Worm (Caenorhabditis elegans) whole organism, young adult: ENCODE results near the gene emre-1.

Experiments
- B0035.1 ChIP-seq: sonication (generic microtip); optimal IDR thresholded peaks from 2 replicates; lab custom pipeline; 2016; ENCODE audit warnings: missing genetic modification characterization, mild to moderate bottlenecking, missing compliant biosample characterization, missing genotype, missing genetic modification reagents
- C17E4.6 ChIP-seq: fragments of 200-800 bp; sonication (Bioruptor generic); IDR thresholded peaks from 2 replicates; pipeline ENCODE4 v1.3.6; 2022; ENCODE audit warnings: missing genetic modification reagents, missing genetic modification characterization, missing compliant biosample characterization
- D2030.7 ChIP-seq: fragments of 200-800 bp; sonication (Bioruptor generic); IDR thresholded peaks from 2 replicates; pipeline ENCODE4 v1.3.6; 2022; ENCODE audit warnings: missing genetic modification reagents, missing genetic modification characterization, missing compliant biosample characterization
- F22D6.2 ChIP-seq: sonication (generic microtip); optimal IDR thresholded peaks from 2 replicates; lab custom pipeline; 2016; ENCODE audit warnings: mild to moderate bottlenecking, missing genetic modification characterization, missing compliant biosample characterization
- F33H1.4 ChIP-seq: fragments of 200-800 bp; sonication (Bioruptor generic); IDR thresholded peaks from 2 replicates; pipeline ENCODE4 v1.3.6; 2022; ENCODE audit warnings: missing genetic modification reagents, missing genetic modification characterization, missing compliant biosample characterization
- F57C9.4 ChIP-seq: sonication (generic microtip); optimal IDR thresholded peaks from 2 replicates; lab custom pipeline; 2017; ENCODE audit warnings: mild to moderate bottlenecking, missing genetic modification characterization, missing compliant biosample characterization
- K11D2.4 ChIP-seq: fragments of 200-800 bp; sonication (Bioruptor generic); IDR thresholded peaks from 2 replicates; pipeline ENCODE4 v1.3.6; 2022; ENCODE audit warnings: missing genetic modification reagents, missing genetic modification characterization, missing compliant biosample characterization
- Y53G8AR.9 ChIP-seq: fragments of 200-800 bp; sonication (Bioruptor generic); conservative IDR thresholded peaks from 2 replicates; pipeline ENCODE4 v1.3.6; 2022; ENCODE audit warnings: missing genetic modification reagents, missing genetic modification characterization, missing compliant biosample characterization
- Y67H2A.10 ChIP-seq: fragments of 200-800 bp; sonication (Bioruptor generic); conservative IDR thresholded peaks from 2 replicates; pipeline ENCODE4 v1.3.6; 2022; ENCODE audit warnings: missing genetic modification reagents, missing genetic modification characterization, missing compliant biosample characterization
- Y79H2A.3 ChIP-seq: fragments of 200-800 bp; sonication (Bioruptor generic); conservative IDR thresholded peaks from 2 replicates; pipeline ENCODE4 v1.3.6; 2022; ENCODE audit warnings: missing genetic modification reagents, missing genetic modification characterization, missing compliant biosample characterization
- aptf-2 ChIP-seq: fragments of 200-800 bp; sonication (Bioruptor generic); conservative IDR thresholded peaks from 2 replicates; pipeline ENCODE4 v1.3.6; 2022; ENCODE audit warnings: missing genetic modification reagents, missing genetic modification characterization, missing compliant biosample characterization
- cebp-1 ChIP-seq, 2 experiments: fragments of 200-800 bp in 1 of 2; sonication (Bioruptor generic) in 1 of 2; sonication (generic microtip) in 1 of 2; IDR thresholded peaks in 1 of 2; optimal IDR thresholded peaks in 1 of 2; 2 replicates each; pipeline versions ENCODE4 v1.3.6 to Lab custom; 2017 to 2022; ENCODE audit warnings: missing compliant biosample characterization in 2 of 2, missing genetic modification characterization in 2 of 2, mild to moderate bottlenecking in 1 of 2, missing genetic modification reagents in 1 of 2, moderate library complexity in 1 of 2
- ceh-91 ChIP-seq: fragments of 200-800 bp; sonication (Bioruptor generic); IDR thresholded peaks from 2 replicates; pipeline ENCODE4 v1.3.6; 2022; ENCODE audit warnings: missing genetic modification reagents, missing genetic modification characterization, missing compliant biosample characterization
- dox-1 ChIP-seq: fragments of 200-800 bp; sonication (Bioruptor generic); IDR thresholded peaks from 2 replicates; pipeline ENCODE4 v1.3.6; 2022; ENCODE audit warnings: missing genetic modification reagents, missing genetic modification characterization, missing compliant biosample characterization
- dpl-1 ChIP-seq: fragments of 150-350 bp; optimal IDR thresholded peaks from 2 replicates; lab custom pipeline; 2014; ENCODE audit warnings: missing biosample characterization, missing genetic modification reagents, missing genetic modification characterization
- egl-44 ChIP-seq: fragments of 200-800 bp; sonication (Bioruptor generic); IDR thresholded peaks from 2 replicates; pipeline ENCODE4 v1.3.6; 2022; ENCODE audit warnings: missing genetic modification reagents, missing genetic modification characterization, missing compliant biosample characterization
- fkh-3 ChIP-seq: sonication (generic microtip); optimal IDR thresholded peaks from 2 replicates; lab custom pipeline; 2016; ENCODE audit warnings: mild to moderate bottlenecking, missing genetic modification characterization, missing compliant biosample characterization
- gei-17 ChIP-seq: fragments of 200-800 bp; sonication (Bioruptor generic); optimal IDR thresholded peaks from 2 replicates; lab custom pipeline; 2018; ENCODE audit warnings: mild to moderate bottlenecking, missing genetic modification characterization, missing compliant biosample characterization
- hmg-1.2 ChIP-seq: fragments of 200-800 bp; sonication (Bioruptor generic); IDR thresholded peaks from 2 replicates; pipeline ENCODE4 v1.3.6; 2022; ENCODE audit warnings: missing genetic modification reagents, missing genetic modification characterization, missing compliant biosample characterization
- let-526 ChIP-seq: fragments of 200-800 bp; sonication (Bioruptor generic); IDR thresholded peaks from 2 replicates; pipeline ENCODE4 v1.3.6; 2022; ENCODE audit warnings: missing genetic modification reagents, missing genetic modification characterization, missing compliant biosample characterization
- madf-8 ChIP-seq: fragments of 200-800 bp; sonication (Bioruptor generic); conservative IDR thresholded peaks from 2 replicates; pipeline ENCODE4 v1.3.6; 2022; ENCODE audit warnings: missing genetic modification reagents, missing genetic modification characterization, missing compliant biosample characterization
- mel-28 ChIP-seq: sonication (generic microtip); optimal IDR thresholded peaks from 2 replicates; lab custom pipeline; 2016; ENCODE audit warnings: borderline replicate concordance, mild to moderate bottlenecking, missing genetic modification characterization, missing compliant biosample characterization
- mes-4 ChIP-seq: sonication (generic microtip); optimal IDR thresholded peaks from 2 replicates; lab custom pipeline; 2016; ENCODE audit warnings: missing genotype, missing genetic modification characterization, missing compliant biosample characterization
- nhr-179 ChIP-seq: sonication (generic microtip); optimal IDR thresholded peaks from 2 replicates; lab custom pipeline; 2016; ENCODE audit warnings: mild to moderate bottlenecking, missing genetic modification characterization, missing compliant biosample characterization
- rec-8 ChIP-seq, 2 experiments: sonication (generic microtip); optimal IDR thresholded peaks; 2 replicates each; lab custom pipeline; 2016; ENCODE audit warnings: mild to moderate bottlenecking in 2 of 2, missing genetic modification characterization in 2 of 2, missing genetic modification reagents in 2 of 2, missing genotype in 2 of 2, missing biosample characterization in 1 of 2, missing compliant biosample characterization in 1 of 2, moderate library complexity in 1 of 2
- repo-1 ChIP-seq: sonication (generic microtip); optimal IDR thresholded peaks from 2 replicates; lab custom pipeline; 2017; ENCODE audit warnings: mild to moderate bottlenecking, missing genetic modification characterization, missing compliant biosample characterization
- rpc-1 ChIP-seq, 2 experiments: fragments of 150-350 bp in 1 of 2; sonication (generic microtip) in 1 of 2; optimal IDR thresholded peaks; 2 replicates each; lab custom pipeline; 2014 to 2018; ENCODE audit warnings: missing biosample characterization in 1 of 2, missing genetic modification characterization in 1 of 2, missing genetic modification reagents in 1 of 2, missing genotype in 1 of 2
- sdz-38 ChIP-seq: sonication (generic microtip); optimal IDR thresholded peaks from 2 replicates; lab custom pipeline; 2016; ENCODE audit warnings: missing genotype, missing genetic modification characterization, missing compliant biosample characterization
- sea-2 ChIP-seq: fragments of 200-800 bp; sonication (Bioruptor generic); IDR thresholded peaks from 2 replicates; pipeline ENCODE4 v1.3.6; 2022; ENCODE audit warnings: missing genetic modification characterization, missing compliant biosample characterization
- snpc-1.3 ChIP-seq: sonication (generic microtip); optimal IDR thresholded peaks from 2 replicates; lab custom pipeline; 2017; ENCODE audit warnings: missing genetic modification characterization, mild to moderate bottlenecking, missing compliant biosample characterization, antibody characterized with exemption, moderate library complexity, missing genotype, missing genetic modification reagents; ENCODE audit not compliant: insufficient read depth
- snpc-4 ChIP-seq, 5 experiments: fragments of 150-350 bp in 1 of 5; sonication (generic microtip) in 4 of 5; optimal IDR thresholded peaks; 2 replicates each; lab custom pipeline; 2014 to 2018; ENCODE audit warnings: missing genetic modification characterization in 5 of 5, missing biosample characterization in 3 of 5, antibody characterized with exemption in 2 of 5, mild to moderate bottlenecking in 2 of 5, missing compliant biosample characterization in 2 of 5, missing genotype in 2 of 5, moderate library complexity in 2 of 5, missing genetic modification reagents in 1 of 5
- tbp1 ChIP-seq: fragments of 200-800 bp; sonication (Bioruptor generic); optimal IDR thresholded peaks from 2 replicates; lab custom pipeline; 2018; ENCODE audit warnings: mild to moderate bottlenecking, missing genetic modification characterization, missing compliant biosample characterization
- tlf-1 ChIP-seq: fragments of 200-800 bp; sonication (Bioruptor generic); optimal IDR thresholded peaks from 2 replicates; lab custom pipeline; 2018; ENCODE audit warnings: mild to moderate bottlenecking, missing genetic modification characterization, missing compliant biosample characterization
- unc-130 ChIP-seq: sonication (generic microtip); optimal IDR thresholded peaks from 2 replicates; lab custom pipeline; 2016; ENCODE audit warnings: missing genetic modification reagents, missing genetic modification characterization, missing compliant biosample characterization
- ztf-18 ChIP-seq: sonication (generic microtip); optimal IDR thresholded peaks from 2 replicates; lab custom pipeline; 2016; ENCODE audit warnings: missing genotype, mild to moderate bottlenecking, missing genetic modification characterization, missing compliant biosample characterization
- ztf-25 ChIP-seq: fragments of 200-800 bp; sonication (Bioruptor generic); IDR thresholded peaks from 2 replicates; pipeline ENCODE4 v1.3.6; 2022; ENCODE audit warnings: missing genetic modification reagents, missing genetic modification characterization, missing compliant biosample characterization
- ztf-3 ChIP-seq: fragments of 200-800 bp; sonication (Bioruptor generic); optimal IDR thresholded peaks from 2 replicates; lab custom pipeline; 2018; ENCODE audit warnings: mild to moderate bottlenecking, missing genetic modification characterization, missing compliant biosample characterization
- ztf-6 ChIP-seq: fragments of 200-800 bp; sonication (Bioruptor generic); IDR thresholded peaks from 2 replicates; pipeline ENCODE4 v1.3.6; 2022; ENCODE audit warnings: missing genetic modification reagents, missing genetic modification characterization, missing compliant biosample characterization

The emre-1 gene

ce11 chrX:14951797-14952196 is 27.7 kb upstream of the emre-1 start:
- TF ChIP-seq tbp1 (GFP tag; lab: Kevin White, UChicago) (peak; percentile 6), rpc-1 (optimal IDR thresholded peaks at IDR 0.05; lab: Kevin White, UChicago) (peak; percentile 37), rpc-1 (tag; optimal IDR thresholded peaks at IDR 0.05; lab: Kevin White, UChicago) (peak; percentile 65), D2030.7 (peak; percentile 25; the same call in 1 of the 2 replicates), snpc-4 (GFP tag; optimal IDR thresholded peaks at IDR 0.05; lab: Kevin White, UChicago) (no peak), snpc-4 (tag; optimal IDR thresholded peaks at IDR 0.05; lab: Kevin White, UChicago) (peak in 1 of 4 experiments; percentile 36), hmg-1.2 (GFP tag; lab: Robert Waterston, UW) (no peak), snpc-1.3 (no peak)

DNA sequence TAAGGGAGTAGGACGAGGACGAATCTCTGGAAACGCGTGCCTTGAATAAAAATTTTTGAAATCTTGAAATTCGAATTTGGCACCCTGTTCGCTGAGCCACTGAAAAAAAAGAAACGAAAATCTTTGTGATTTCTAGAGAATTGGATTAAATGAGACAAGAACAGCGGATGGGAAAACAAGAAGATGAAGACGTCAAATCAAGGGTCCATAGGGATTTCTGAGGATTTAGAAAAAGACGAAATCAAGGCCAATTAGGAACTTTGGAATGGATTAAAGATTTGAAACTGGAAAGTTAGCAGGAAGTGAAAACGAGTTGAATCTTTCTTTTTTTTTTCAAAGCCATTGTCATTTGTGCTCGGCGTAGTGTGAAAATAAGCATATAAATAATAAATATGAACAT is 24.9 kb upstream of the emre-1 start, which contains the start of gene pag-3:
pag-3 (minus strand) TSS at position 101 of the 400 bp plus-strand sequence.
- TF ChIP-seq rpc-1 (optimal IDR thresholded peaks at IDR 0.05; lab: Kevin White, UChicago) (no peak), rpc-1 (tag; optimal IDR thresholded peaks at IDR 0.05; lab: Kevin White, UChicago) (no peak), mel-28 (tag; lab: Kevin White, UChicago) (no peak), unc-130 (GFP tag; lab: Kevin White, UChicago) (no peak), F33H1.4 (GFP tag; lab: Robert Waterston, UW) (no peak), nhr-179 (tag; lab: Kevin White, UChicago) (no peak), dpl-1 (GFP tag; lab: Kevin White, UChicago) (no peak), K11D2.4 (GFP tag; lab: Robert Waterston, UW) (no peak), ztf-3 (no peak), madf-8 (GFP tag; lab: Robert Waterston, UW) (no peak), tlf-1 (no peak), mes-4 (no peak), gei-17 (GFP tag; lab: Kevin White, UChicago) (no peak), egl-44 (GFP tag; lab: Robert Waterston, UW) (no peak), cebp-1 (GFP tag; IDR thresholded peaks at IDR 0.05; lab: Robert Waterston, UW) (no peak), cebp-1 (tag; optimal IDR thresholded peaks at IDR 0.05; lab: Kevin White, UChicago) (no peak)

ce11 chrX:14957176-14957575 is 22.3 kb upstream of the emre-1 start:
- no peak for TF ChIP-seq F22D6.2 (tag; lab: Kevin White, UChicago)
- no peak for TF ChIP-seq B0035.1
- no peak for TF ChIP-seq F57C9.4
- no peak for TF ChIP-seq Y67H2A.10
- no peak for TF ChIP-seq ceh-91 (GFP tag; lab: Robert Waterston, UW)

DNA sequence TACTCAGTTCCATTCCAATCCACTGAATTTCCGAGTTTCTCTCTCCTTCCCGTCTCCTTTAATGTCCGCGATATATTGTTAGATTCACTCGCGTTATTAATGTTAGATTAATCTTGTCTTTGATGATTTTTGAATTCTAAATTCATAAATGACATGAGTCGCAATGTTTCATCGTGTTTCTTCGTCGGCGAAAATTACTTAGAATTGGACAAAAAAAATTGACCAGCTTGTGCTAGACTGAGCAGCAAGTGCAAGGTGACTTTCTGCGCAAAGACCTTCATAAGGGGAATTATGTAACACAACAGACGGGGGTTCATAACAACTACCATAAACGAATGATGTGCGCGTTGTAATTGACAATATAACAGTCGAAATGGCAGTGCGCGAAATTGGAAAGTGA is 21.1 kb upstream of the emre-1 start:
- TF ChIP-seq sdz-38 (no peak), let-526 (GFP tag; lab: Robert Waterston, UW) (no peak), ztf-6 (GFP tag; lab: Robert Waterston, UW) (no peak), Y79H2A.3 (GFP tag; lab: Robert Waterston, UW) (no peak), repo-1 (tag; lab: Kevin White, UChicago) (no peak), aptf-2 (no peak), rec-8 (tag; optimal IDR thresholded peaks at IDR 0.05; lab: Kevin White, UChicago) (no peak), fkh-3 (tag; lab: Kevin White, UChicago) (no peak), ztf-25 (no peak), ztf-18 (tag; lab: Kevin White, UChicago) (no peak), C17E4.6 (no peak), unc-130 (GFP tag; lab: Kevin White, UChicago) (no peak), K11D2.4 (GFP tag; lab: Robert Waterston, UW) (no peak), Y53G8AR.9 (GFP tag; lab: Robert Waterston, UW) (no peak), snpc-4 (GFP tag; optimal IDR thresholded peaks at IDR 0.05; lab: Kevin White, UChicago) (no peak), snpc-4 (tag; optimal IDR thresholded peaks at IDR 0.05; lab: Kevin White, UChicago) (no peak), dox-1 (GFP tag; lab: Robert Waterston, UW) (no peak), sea-2 (GFP tag; lab: Robert Waterston, UW) (no peak), gei-17 (GFP tag; lab: Kevin White, UChicago) (no peak)
